Fruit fly (Drosophila melanogaster): ENCODE measurements around the gene cDIP.

cDIP gene

dm6 chr3R:21198073-21198472 is 37.2 kb upstream of the cDIP start:
- TF ChIP-seq eyg (GFP tag; optimal IDR thresholded peaks at IDR 0.05): no peak
- 0 out of 3 replicates have a peak, but pooled peaks have one; percentile 38 for TF ChIP-seq C15 (GFP tag; IDR thresholded peaks at IDR 0.05)
- TF ChIP-seq stwl (tag; optimal IDR thresholded peaks at IDR 0.05): no peak
- TF ChIP-seq pita (GFP tag; optimal IDR thresholded peaks at IDR 0.05): no peak
- peak; percentile 15 for TF ChIP-seq HmgZ (tag; optimal IDR thresholded peaks at IDR 0.05)
- peak; percentile 63; the same call in 1 of the 2 replicates for TF ChIP-seq rib (GFP tag; IDR thresholded peaks at IDR 0.05)
- no peak for TF ChIP-seq CG10959 (GFP tag; IDR thresholded peaks at IDR 0.05)
- no peak for TF ChIP-seq MBD-R2 (GFP tag; IDR thresholded peaks at IDR 0.05)
- no peak for TF ChIP-seq CG43689 (GFP tag; IDR thresholded peaks at IDR 0.05)
- no peak for TF ChIP-seq CG2875 (GFP tag; optimal IDR thresholded peaks at IDR 0.05)
- TF ChIP-seq cwo (GFP tag; optimal IDR thresholded peaks at IDR 0.05): peak; percentile 60
- TF ChIP-seq bigmax (GFP tag; optimal IDR thresholded peaks at IDR 0.05): no peak
- TF ChIP-seq fd3F (GFP tag; optimal IDR thresholded peaks at IDR 0.05): no peak
- no peak for TF ChIP-seq CG6654 (GFP tag; optimal IDR thresholded peaks at IDR 0.05)
- no peak for TF ChIP-seq bsh (GFP tag; optimal IDR thresholded peaks at IDR 0.05)
- TF ChIP-seq Dp (GFP tag; optimal IDR thresholded peaks at IDR 0.05): no peak
- no peak for TF ChIP-seq Camta (GFP tag; optimal IDR thresholded peaks at IDR 0.05)
- peak; percentile 32 for TF ChIP-seq Fer1 (GFP tag; optimal IDR thresholded peaks at IDR 0.05)
- TF ChIP-seq Opbp (GFP tag; IDR thresholded peaks at IDR 0.05; ENCODE audit: partially characterized antibody): no peak
- no peak for TF ChIP-seq wek (GFP tag; optimal IDR thresholded peaks at IDR 0.05)
- no peak for TF ChIP-seq vnd (GFP tag; IDR thresholded peaks at IDR 0.05; ENCODE audit: partially characterized antibody)
- no peak for TF ChIP-seq CG14860 (GFP tag; IDR thresholded peaks at IDR 0.05; ENCODE audit: partially characterized antibody)
- TF ChIP-seq CG13296 (GFP tag; optimal IDR thresholded peaks at IDR 0.05): peak; percentile 10
- no peak for TF ChIP-seq PHDP (tag; optimal IDR thresholded peaks at IDR 0.05)
- no peak for TF ChIP-seq CG10209 (GFP tag; optimal IDR thresholded peaks at IDR 0.05)
- no peak for TF ChIP-seq CG17802 (tag; optimal IDR thresholded peaks at IDR 0.05)
- TF ChIP-seq CG32772 (GFP tag; IDR thresholded peaks at IDR 0.05): no peak
- no peak for TF ChIP-seq trh (GFP tag; optimal IDR thresholded peaks at IDR 0.05)
- TF ChIP-seq Spps (tag; optimal IDR thresholded peaks at IDR 0.05): no peak
- TF ChIP-seq gro (GFP tag; optimal IDR thresholded peaks at IDR 0.05): no peak
- TF ChIP-seq CG34376 (GFP tag; optimal IDR thresholded peaks at IDR 0.05): peak; percentile 83
- peak; percentile 100 for TF ChIP-seq sug (tag; optimal IDR thresholded peaks at IDR 0.05)
- TF ChIP-seq Lhr (GFP tag; optimal IDR thresholded peaks at IDR 0.05): no peak
- TF ChIP-seq her (GFP tag; optimal IDR thresholded peaks at IDR 0.05): no peak
- peak; percentile 28 for TF ChIP-seq caup (GFP tag; optimal IDR thresholded peaks at IDR 0.05; ENCODE audit: severe bottlenecking)
- TF ChIP-seq Pdp1 (GFP tag; optimal IDR thresholded peaks at IDR 0.05): peak in 1 of 2 experiments; percentile 74
- TF ChIP-seq schlank (tag; optimal IDR thresholded peaks at IDR 0.05): peak; percentile 2
- 0 out of 2 replicates have a peak, but pooled peaks have one; percentile 18 for TF ChIP-seq peb (GFP tag; IDR thresholded peaks at IDR 0.05)
- TF ChIP-seq ap (GFP tag; IDR thresholded peaks at IDR 0.05): no peak
- peak; percentile 13 for TF ChIP-seq CG6813 (GFP tag; optimal IDR thresholded peaks at IDR 0.05)
- no peak for TF ChIP-seq Chrac-16 (GFP tag; optimal IDR thresholded peaks at IDR 0.05)
- no peak for TF ChIP-seq shn (GFP tag; optimal IDR thresholded peaks at IDR 0.05)
- TF ChIP-seq Oaz (GFP tag; IDR thresholded peaks at IDR 0.05): no peak
- no peak for TF ChIP-seq sob (GFP tag; IDR thresholded peaks at IDR 0.05)
- TF ChIP-seq mirr (GFP tag; optimal IDR thresholded peaks at IDR 0.05): peak; percentile 93
- TF ChIP-seq CrebB (tag; optimal IDR thresholded peaks at IDR 0.05): no peak
- no peak for TF ChIP-seq tll (GFP tag; optimal IDR thresholded peaks at IDR 0.05)
- no peak for TF ChIP-seq luna (GFP tag; optimal IDR thresholded peaks at IDR 0.05)
- TF ChIP-seq knrl (GFP tag; IDR thresholded peaks at IDR 0.05; ENCODE audit: partially characterized antibody): no peak
- TF ChIP-seq Hmr (GFP tag; optimal IDR thresholded peaks at IDR 0.05): peak; percentile 2

All from whole organism, embryonic.